Fruit fly (Drosophila melanogaster): ENCODE data around the gene Flad2.

Flad2 gene

dm6 chr2L:13368940-13369339, 43.4 kb upstream of the Flad2 start, which contains the start of gene CG31855 (continued):
- peak; percentile 80 for TF ChIP-seq lz (GFP tag; optimal IDR thresholded peaks at IDR 0.05)
- peak in 1 of 2 experiments; percentile 77 for TF ChIP-seq ss (GFP tag; optimal IDR thresholded peaks at IDR 0.05)
- TF ChIP-seq CG3919 (GFP tag; optimal IDR thresholded peaks at IDR 0.05) = peak; percentile 89
- TF ChIP-seq Eip78C (GFP tag) = peak; percentile 93
- peak; percentile 70 for TF ChIP-seq CG34406 (GFP tag; optimal IDR thresholded peaks at IDR 0.05)
- TF ChIP-seq acj6 (GFP tag; optimal IDR thresholded peaks at IDR 0.05) = peak; percentile 83
- TF ChIP-seq CG11294 (GFP tag; IDR thresholded peaks at IDR 0.05) = peak; percentile 47; the same call in 1 of the 2 replicates
- TF ChIP-seq CG1621 (tag; optimal IDR thresholded peaks at IDR 0.05) = peak; percentile 44
- peak; percentile 71 for TF ChIP-seq CG10631 (GFP tag; optimal IDR thresholded peaks at IDR 0.05)
- TF ChIP-seq esn (GFP tag; optimal IDR thresholded peaks at IDR 0.05) = peak; percentile 91
- peak; percentile 52 for TF ChIP-seq CG11902 (GFP tag; optimal IDR thresholded peaks at IDR 0.05)
- TF ChIP-seq CG6854 (GFP tag; optimal IDR thresholded peaks at IDR 0.05) = peak; percentile 65
- TF ChIP-seq spab (GFP tag; optimal IDR thresholded peaks at IDR 0.05) = peak; percentile 50
- TF ChIP-seq CG7368 (GFP tag; optimal IDR thresholded peaks at IDR 0.05) = peak; percentile 73
- TF ChIP-seq net (GFP tag; optimal IDR thresholded peaks at IDR 0.05) = peak; percentile 76
- TF ChIP-seq Hr38 (GFP tag; optimal IDR thresholded peaks at IDR 0.05) = no peak
- peak; percentile 77 for TF ChIP-seq Eip75B (GFP tag; optimal IDR thresholded peaks at IDR 0.05)
- TF ChIP-seq Met (GFP tag; optimal IDR thresholded peaks at IDR 0.05) = peak; percentile 87
- TF ChIP-seq CG6163 (GFP tag; IDR thresholded peaks at IDR 0.05) = peak; percentile 62; the same call in 2 of the 3 replicates
- peak; percentile 87 for TF ChIP-seq Sox102F (GFP tag; optimal IDR thresholded peaks at IDR 0.05)
- TF ChIP-seq cyc (GFP tag; optimal IDR thresholded peaks at IDR 0.05) = peak; percentile 84
- peak; percentile 70 for TF ChIP-seq CG32006 (GFP tag; optimal IDR thresholded peaks at IDR 0.05)
- TF ChIP-seq vri (GFP tag; optimal IDR thresholded peaks at IDR 0.05) = no peak
- peak; percentile 54 for TF ChIP-seq dsx (GFP tag; optimal IDR thresholded peaks at IDR 0.05; ENCODE audit: poor library complexity, severe bottlenecking)
- TF ChIP-seq Hr39 (GFP tag; optimal IDR thresholded peaks at IDR 0.05) = peak; percentile 75
- peak; percentile 83 for TF ChIP-seq Smox (GFP tag; optimal IDR thresholded peaks at IDR 0.05)

dm6 chr2L:13370762-13371161, 41.6 kb upstream of the Flad2 start, which contains the start of gene ND-B22:
Gene ND-B22 (minus strand): TSS chr2L:13371110.
- TF ChIP-seq esn (GFP tag; optimal IDR thresholded peaks at IDR 0.05) (peak; percentile 58), pdm3 (GFP tag; optimal IDR thresholded peaks at IDR 0.05) (peak; percentile 31), CG8119 (GFP tag; IDR thresholded peaks at IDR 0.05) (no peak), CG3032 (tag; optimal IDR thresholded peaks at IDR 0.05) (peak; percentile 25), CG11294 (GFP tag; IDR thresholded peaks at IDR 0.05) (no peak), dsx (GFP tag; optimal IDR thresholded peaks at IDR 0.05; ENCODE audit: poor library complexity, severe bottlenecking) (peak; percentile 77), CG31627 (GFP tag; optimal IDR thresholded peaks at IDR 0.05) (peak; percentile 45), Hr4 (GFP tag; optimal IDR thresholded peaks at IDR 0.05) (peak; percentile 0), achi (GFP tag; optimal IDR thresholded peaks at IDR 0.05) (peak; percentile 99), lz (GFP tag; optimal IDR thresholded peaks at IDR 0.05) (peak; percentile 35), Eip75B (GFP tag; optimal IDR thresholded peaks at IDR 0.05) (peak; percentile 25), Ets96B (tag; optimal IDR thresholded peaks at IDR 0.05) (no peak), Eip78C (GFP tag) (peak; percentile 79), Ets21C (GFP tag; optimal IDR thresholded peaks at IDR 0.05) (peak; percentile 15), svp (GFP tag) (peak; percentile 44), Smox (GFP tag; optimal IDR thresholded peaks at IDR 0.05) (peak; percentile 24), CG6808 (GFP tag; optimal IDR thresholded peaks at IDR 0.05) (no peak), dac (GFP tag; optimal IDR thresholded peaks at IDR 0.05) (no peak), CG10669 (GFP tag; optimal IDR thresholded peaks at IDR 0.05) (no peak), CG8632 (GFP tag; optimal IDR thresholded peaks at IDR 0.05) (no peak), CG3919 (GFP tag; optimal IDR thresholded peaks at IDR 0.05) (peak; percentile 18), fd59A (GFP tag; optimal IDR thresholded peaks at IDR 0.05) (no peak), CG10631 (GFP tag; optimal IDR thresholded peaks at IDR 0.05) (peak; percentile 12), Met (GFP tag; optimal IDR thresholded peaks at IDR 0.05) (peak; percentile 54), vri (GFP tag; optimal IDR thresholded peaks at IDR 0.05) (peak; percentile 75), topi (GFP tag; optimal IDR thresholded peaks at IDR 0.05) (peak; percentile 51), OdsH (GFP tag; optimal IDR thresholded peaks at IDR 0.05) (peak; percentile 27), Sox14 (GFP tag; optimal IDR thresholded peaks at IDR 0.05) (peak; percentile 52), CG6276 (GFP tag; optimal IDR thresholded peaks at IDR 0.05) (no peak), cyc (GFP tag; optimal IDR thresholded peaks at IDR 0.05) (peak; percentile 49), ss (GFP tag; optimal IDR thresholded peaks at IDR 0.05) (peak in 1 of 2 experiments; percentile 9), CG9139 (GFP tag; optimal IDR thresholded peaks at IDR 0.05) (no peak), Sox102F (GFP tag; optimal IDR thresholded peaks at IDR 0.05) (peak; percentile 19), Hr39 (GFP tag; optimal IDR thresholded peaks at IDR 0.05) (peak; percentile 18)
